In genomic region chr3R:23915042-23915428, dm6 we compare ENCODE assay signal across 2 fruit fly cellular contexts.
A peak's percentile ranks its signal among the peaks of the same experiment; 100 is the strongest.
TF ChIP-seq lines count a peak whose summit lies in the region.

No protein-coding gene starts in this region.

TF ChIP-seq in whole organism, embryonic, 481 proteins besides CTCF, POLR2A, EP300 and RAD21 (continued from another document and continues in another):
- TF ChIP-seq Doc3 (GFP tag; IDR thresholded peaks at IDR 0.05; lab: Robert Waterston, UW; ENCODE audit: partially characterized antibody) (no peak), grau (tag; optimal IDR thresholded peaks at IDR 0.05; lab: Kevin White, UChicago) (peak; percentile 25), dmrt99B (tag; optimal IDR thresholded peaks at IDR 0.05; lab: Kevin White, UChicago) (peak; percentile 38), Bgb (GFP tag; IDR thresholded peaks at IDR 0.05; lab: Robert Waterston, UW; ENCODE audit: partially characterized antibody) (no peak), CG17361 (GFP tag; IDR thresholded peaks at IDR 0.05; lab: Robert Waterston, UW) (no peak), crc (GFP tag; optimal IDR thresholded peaks at IDR 0.05; lab: Kevin White, UChicago) (no peak), Asciz (GFP tag; optimal IDR thresholded peaks at IDR 0.05; lab: Kevin White, UChicago) (peak; percentile 21), CG9437 (GFP tag; optimal IDR thresholded peaks at IDR 0.05; lab: Kevin White, UChicago) (no peak), ERR (GFP tag; optimal IDR thresholded peaks at IDR 0.05; lab: Kevin White, UChicago) (no peak), CG9932 (GFP tag; IDR thresholded peaks at IDR 0.05; lab: Robert Waterston, UW) (peak; percentile 57), Meics (GFP tag; optimal IDR thresholded peaks at IDR 0.05; lab: Kevin White, UChicago) (peak; percentile 43), Hr3 (GFP tag; optimal IDR thresholded peaks at IDR 0.05; lab: Kevin White, UChicago) (peak; percentile 33), Pdp1 (GFP tag; optimal IDR thresholded peaks at IDR 0.05; lab: Kevin White, UChicago) (peak; percentile 13 to 21), CG1603 (tag; optimal IDR thresholded peaks at IDR 0.05; lab: Kevin White, UChicago) (peak; percentile 58), CG4424 (GFP tag; optimal IDR thresholded peaks at IDR 0.05; lab: Kevin White, UChicago) (peak; percentile 41), ind (GFP tag; optimal IDR thresholded peaks at IDR 0.05; lab: Kevin White, UChicago) (peak; percentile 54), corto (GFP tag; optimal IDR thresholded peaks at IDR 0.05; lab: Kevin White, UChicago) (peak; percentile 91), Eip74EF (GFP tag; optimal IDR thresholded peaks at IDR 0.05; lab: Kevin White, UChicago) (no peak), Sry-δ (GFP tag; optimal IDR thresholded peaks at IDR 0.05; lab: Kevin White, UChicago) (no peak), jigr1 (GFP tag; IDR thresholded peaks at IDR 0.05; lab: Robert Waterston, UW) (no peak), CG6791 (GFP tag; IDR thresholded peaks at IDR 0.05; lab: Robert Waterston, UW; ENCODE audit: partially characterized antibody) (no peak), en (GFP tag; optimal IDR thresholded peaks at IDR 0.05; lab: Kevin White, UChicago) (no peak), prd (optimal IDR thresholded peaks at IDR 0.05; lab: Kevin White, UChicago) (no peak), prd (GFP tag; IDR thresholded peaks at IDR 0.05; lab: Robert Waterston, UW) (peak; percentile 55; the same call in 2 of the 3 replicates), NFAT (GFP tag; IDR thresholded peaks at IDR 0.05; lab: Robert Waterston, UW) (no peak), H2.0 (GFP tag; IDR thresholded peaks at IDR 0.05; lab: Robert Waterston, UW) (peak; percentile 51; the same call in 1 of the 2 replicates), lbe (GFP tag; optimal IDR thresholded peaks at IDR 0.05; lab: Kevin White, UChicago) (peak; percentile 93), CG13775 (GFP tag; optimal IDR thresholded peaks at IDR 0.05; lab: Kevin White, UChicago) (peak; percentile 16), mld (GFP tag; IDR thresholded peaks at IDR 0.05; lab: Robert Waterston, UW; ENCODE audit: partially characterized antibody) (no peak), Tbp (GFP tag; optimal IDR thresholded peaks at IDR 0.05; lab: Kevin White, UChicago) (no peak), Ptx1 (GFP tag; IDR thresholded peaks at IDR 0.05; lab: Robert Waterston, UW) (peak; percentile 54), CG8388 (GFP tag; optimal IDR thresholded peaks at IDR 0.05; lab: Kevin White, UChicago) (peak; percentile 4), CG7987 (GFP tag; optimal IDR thresholded peaks at IDR 0.05; lab: Kevin White, UChicago) (no peak), Vsx1 (GFP tag; optimal IDR thresholded peaks at IDR 0.05; lab: Kevin White, UChicago) (no peak), CG8924 (tag; optimal IDR thresholded peaks at IDR 0.05; lab: Kevin White, UChicago) (peak; percentile 8), ase (GFP tag; IDR thresholded peaks at IDR 0.05; lab: Robert Waterston, UW) (no peak), Atf3 (GFP tag; optimal IDR thresholded peaks at IDR 0.05; lab: Kevin White, UChicago) (no peak), CG17186 (GFP tag; optimal IDR thresholded peaks at IDR 0.05; lab: Kevin White, UChicago) (no peak), unpg (GFP tag; optimal IDR thresholded peaks at IDR 0.05; lab: Kevin White, UChicago) (peak; percentile 43), Oli (tag; optimal IDR thresholded peaks at IDR 0.05; lab: Kevin White, UChicago) (peak; percentile 21), ems (GFP tag; optimal IDR thresholded peaks at IDR 0.05; lab: Kevin White, UChicago) (peak; percentile 29), lmd (GFP tag; IDR thresholded peaks at IDR 0.05; lab: Robert Waterston, UW) (peak; percentile 54), CG7786 (GFP tag; optimal IDR thresholded peaks at IDR 0.05; lab: Kevin White, UChicago) (no peak), esg (GFP tag; conservative IDR thresholded peaks at IDR 0.05; lab: Robert Waterston, UW) (peak; percentile 39; the same call in 1 of the 2 replicates), Dip2 (GFP tag; IDR thresholded peaks at IDR 0.05; lab: Robert Waterston, UW) (no peak), bsh (GFP tag; optimal IDR thresholded peaks at IDR 0.05; lab: Kevin White, UChicago) (peak; percentile 38 to 66), Deaf1 (tag; optimal IDR thresholded peaks at IDR 0.05; lab: Kevin White, UChicago) (no peak), Ets97D (GFP tag; optimal IDR thresholded peaks at IDR 0.05; lab: Kevin White, UChicago) (no peak), Med (GFP tag; lab: Kevin White, UChicago) (peak; percentile 66), Fer1 (GFP tag; optimal IDR thresholded peaks at IDR 0.05; lab: Kevin White, UChicago) (peak; percentile 57), CG7357 (GFP tag; IDR thresholded peaks at IDR 0.05; lab: Robert Waterston, UW) (no peak), fd96Cb (tag; optimal IDR thresholded peaks at IDR 0.05; lab: Kevin White, UChicago) (peak; percentile 23), jing (GFP tag; optimal IDR thresholded peaks at IDR 0.05; lab: Kevin White, UChicago) (no peak), Ssrp (tag; optimal IDR thresholded peaks at IDR 0.05; lab: Kevin White, UChicago) (peak; percentile 12), CG14441 (GFP tag; IDR thresholded peaks at IDR 0.05; lab: Robert Waterston, UW) (peak; percentile 51), CG9876 (GFP tag; optimal IDR thresholded peaks at IDR 0.05; lab: Kevin White, UChicago) (no peak), abd-A (tag; optimal IDR thresholded peaks at IDR 0.05; lab: Kevin White, UChicago) (no peak), Aef1 (GFP tag; IDR thresholded peaks at IDR 0.05; lab: Robert Waterston, UW) (0 out of 3 replicates have a peak, but pooled peaks have one; percentile 24), CG6254 (GFP tag; optimal IDR thresholded peaks at IDR 0.05; lab: Kevin White, UChicago) (peak; percentile 2), pan (optimal IDR thresholded peaks at IDR 0.05; lab: Kevin White, UChicago) (no peak), pan (GFP tag; optimal IDR thresholded peaks at IDR 0.05 in 1 of 2, IDR thresholded peaks at IDR 0.05 in 1 of 2) (peak in 1 of 2 experiments; percentile 73), Ravus (GFP tag; IDR thresholded peaks at IDR 0.05; lab: Robert Waterston, UW) (peak; percentile 19; the same call in 1 of the 2 replicates), CG33213 (GFP tag; optimal IDR thresholded peaks at IDR 0.05; lab: Kevin White, UChicago) (no peak), CG15269 (tag; optimal IDR thresholded peaks at IDR 0.05; lab: Kevin White, UChicago) (peak; percentile 11), CG2120 (GFP tag; optimal IDR thresholded peaks at IDR 0.05; lab: Kevin White, UChicago) (peak; percentile 50), CG30403 (GFP tag; optimal IDR thresholded peaks at IDR 0.05; lab: Kevin White, UChicago) (peak; percentile 48)

TF ChIP-seq in whole organism, prepupa, 60 proteins besides CTCF, POLR2A, EP300 and RAD21 (continued from another document):
- TF ChIP-seq CG8319 (GFP tag; optimal IDR thresholded peaks at IDR 0.05; lab: Kevin White, UChicago) (peak; percentile 94), Ets21C (GFP tag; optimal IDR thresholded peaks at IDR 0.05; lab: Kevin White, UChicago) (peak; percentile 88), Sox15 (GFP tag; optimal IDR thresholded peaks at IDR 0.05; lab: Kevin White, UChicago) (peak; percentile 95), pdm3 (GFP tag; optimal IDR thresholded peaks at IDR 0.05; lab: Kevin White, UChicago) (peak; percentile 95), Ets96B (tag; optimal IDR thresholded peaks at IDR 0.05; lab: Kevin White, UChicago) (peak; percentile 98), fd85E (GFP tag; optimal IDR thresholded peaks at IDR 0.05; lab: Kevin White, UChicago) (peak; percentile 87), CG8632 (GFP tag; optimal IDR thresholded peaks at IDR 0.05; lab: Kevin White, UChicago) (peak; percentile 98), esn (GFP tag; optimal IDR thresholded peaks at IDR 0.05; lab: Kevin White, UChicago) (peak; percentile 98), dsx (GFP tag; optimal IDR thresholded peaks at IDR 0.05; lab: Kevin White, UChicago; ENCODE audit: poor library complexity, severe bottlenecking) (peak; percentile 95), OdsH (GFP tag; optimal IDR thresholded peaks at IDR 0.05; lab: Kevin White, UChicago) (peak; percentile 96), Sox102F (GFP tag; optimal IDR thresholded peaks at IDR 0.05; lab: Kevin White, UChicago) (peak; percentile 94), Met (GFP tag; optimal IDR thresholded peaks at IDR 0.05; lab: Kevin White, UChicago) (peak; percentile 97), Smox (GFP tag; optimal IDR thresholded peaks at IDR 0.05; lab: Kevin White, UChicago) (peak; percentile 94), CG4318 (GFP tag; optimal IDR thresholded peaks at IDR 0.05; lab: Kevin White, UChicago) (peak; percentile 14), Hr38 (GFP tag; optimal IDR thresholded peaks at IDR 0.05; lab: Kevin White, UChicago) (no peak), ss (GFP tag; optimal IDR thresholded peaks at IDR 0.05; lab: Kevin White, UChicago) (peak; percentile 88 to 97), svp (GFP tag; lab: Kevin White, UChicago) (peak; percentile 99), CG34406 (GFP tag; optimal IDR thresholded peaks at IDR 0.05; lab: Kevin White, UChicago) (peak; percentile 97), lz (GFP tag; optimal IDR thresholded peaks at IDR 0.05; lab: Kevin White, UChicago) (peak; percentile 94), Eip78C (GFP tag; lab: Kevin White, UChicago) (peak; percentile 98), dac (GFP tag; optimal IDR thresholded peaks at IDR 0.05; lab: Kevin White, UChicago) (peak; percentile 21), achi (GFP tag; optimal IDR thresholded peaks at IDR 0.05; lab: Kevin White, UChicago) (peak; percentile 94), eg (GFP tag; IDR thresholded peaks at IDR 0.05; lab: Robert Waterston, UW) (peak; percentile 57; the same call in 2 of the 3 replicates), CG3032 (tag; optimal IDR thresholded peaks at IDR 0.05; lab: Kevin White, UChicago) (peak; percentile 97), CG10631 (GFP tag; optimal IDR thresholded peaks at IDR 0.05; lab: Kevin White, UChicago) (peak; percentile 96), Hr39 (GFP tag; optimal IDR thresholded peaks at IDR 0.05; lab: Kevin White, UChicago) (peak; percentile 91), vri (GFP tag; optimal IDR thresholded peaks at IDR 0.05; lab: Kevin White, UChicago) (peak; percentile 91), net (GFP tag; optimal IDR thresholded peaks at IDR 0.05; lab: Kevin White, UChicago) (peak; percentile 95), Lpt (GFP tag; optimal IDR thresholded peaks at IDR 0.05; lab: Kevin White, UChicago) (peak; percentile 72), Hr4 (GFP tag; optimal IDR thresholded peaks at IDR 0.05; lab: Kevin White, UChicago) (peak; percentile 63), CG11294 (GFP tag; IDR thresholded peaks at IDR 0.05; lab: Robert Waterston, UW) (peak; percentile 32; the same call in 1 of the 2 replicates), cyc (GFP tag; optimal IDR thresholded peaks at IDR 0.05; lab: Kevin White, UChicago) (peak; percentile 94), CG6854 (GFP tag; optimal IDR thresholded peaks at IDR 0.05; lab: Kevin White, UChicago) (peak; percentile 56), CG7368 (GFP tag; optimal IDR thresholded peaks at IDR 0.05; lab: Kevin White, UChicago) (peak; percentile 96), CG10669 (GFP tag; optimal IDR thresholded peaks at IDR 0.05; lab: Kevin White, UChicago) (peak; percentile 98), CG6276 (GFP tag; optimal IDR thresholded peaks at IDR 0.05; lab: Kevin White, UChicago) (no peak), CG16779 (tag; optimal IDR thresholded peaks at IDR 0.05; lab: Kevin White, UChicago) (peak; percentile 90)
